Fruit fly (Drosophila melanogaster): ENCODE data around the gene Ag5r.

Ag5r gene

dm6 chrX:14749086-14749874, 37.1 kb downstream of the Ag5r start, which contains the start of gene NetB (continued):
- TF ChIP-seq Tbp (GFP tag; optimal IDR thresholded peaks at IDR 0.05) (no peak), fd3F (GFP tag; optimal IDR thresholded peaks at IDR 0.05) (no peak), CG6854 (GFP tag; optimal IDR thresholded peaks at IDR 0.05) (no peak), CG8388 (GFP tag; optimal IDR thresholded peaks at IDR 0.05) (no peak), CG1603 (tag; optimal IDR thresholded peaks at IDR 0.05) (peak; percentile 2), CG30403 (GFP tag; optimal IDR thresholded peaks at IDR 0.05) (no peak), da (GFP tag; optimal IDR thresholded peaks at IDR 0.05) (no peak), Poxn (GFP tag; IDR thresholded peaks at IDR 0.05) (no peak), CG30431 (GFP tag; optimal IDR thresholded peaks at IDR 0.05) (no peak), CG17359 (tag; optimal IDR thresholded peaks at IDR 0.05) (no peak), CG4617 (GFP tag; optimal IDR thresholded peaks at IDR 0.05; ENCODE audit: borderline replicate concordance) (no peak), CG17186 (GFP tag; optimal IDR thresholded peaks at IDR 0.05) (no peak), CG4404 (GFP tag; IDR thresholded peaks at IDR 0.05) (no peak), CG18619 (GFP tag; optimal IDR thresholded peaks at IDR 0.05) (no peak), hb (GFP tag; IDR thresholded peaks at IDR 0.05; ENCODE audit: partially characterized antibody) (no peak), CG14860 (GFP tag; IDR thresholded peaks at IDR 0.05; ENCODE audit: partially characterized antibody) (no peak), CG9876 (GFP tag; optimal IDR thresholded peaks at IDR 0.05) (no peak), dpn (GFP tag; optimal IDR thresholded peaks at IDR 0.05) (no peak), HLH4C (GFP tag; IDR thresholded peaks at IDR 0.05; ENCODE audit: partially characterized antibody) (0 out of 3 replicates have a peak, but pooled peaks have one; percentile 27), CG3838 (GFP tag; optimal IDR thresholded peaks at IDR 0.05) (no peak), E2f1 (GFP tag; IDR thresholded peaks at IDR 0.05) (no peak), sens (GFP tag) (peak; percentile 46), jigr1 (GFP tag; IDR thresholded peaks at IDR 0.05) (no peak), CG34224 (GFP tag; IDR thresholded peaks at IDR 0.05; ENCODE audit: partially characterized antibody) (no peak; the same call in 2 of the 3 replicates), CG13424 (tag; optimal IDR thresholded peaks at IDR 0.05) (no peak), tap (tag; optimal IDR thresholded peaks at IDR 0.05) (no peak), sr (GFP tag; IDR thresholded peaks at IDR 0.05) (no peak), CG2875 (GFP tag; optimal IDR thresholded peaks at IDR 0.05) (no peak), Hmr (GFP tag; optimal IDR thresholded peaks at IDR 0.05) (no peak), CG12391 (tag; optimal IDR thresholded peaks at IDR 0.05) (no peak), cato (GFP tag; optimal IDR thresholded peaks at IDR 0.05; ENCODE audit: borderline replicate concordance) (no peak), CG32767 (GFP tag; IDR thresholded peaks at IDR 0.05) (no peak), en (GFP tag; optimal IDR thresholded peaks at IDR 0.05) (no peak), CG4730 (GFP tag; IDR thresholded peaks at IDR 0.05) (no peak), CG1792 (GFP tag; optimal IDR thresholded peaks at IDR 0.05) (no peak), CG10431 (GFP tag; optimal IDR thresholded peaks at IDR 0.05) (no peak), ERR (GFP tag; optimal IDR thresholded peaks at IDR 0.05) (no peak), CG9437 (GFP tag; optimal IDR thresholded peaks at IDR 0.05) (no peak), CG6175 (GFP tag; IDR thresholded peaks at IDR 0.05) (no peak), CG12942 (GFP tag; optimal IDR thresholded peaks at IDR 0.05) (no peak), tll (GFP tag; optimal IDR thresholded peaks at IDR 0.05) (no peak), jing (GFP tag; optimal IDR thresholded peaks at IDR 0.05) (peak; percentile 42), Ptx1 (GFP tag; IDR thresholded peaks at IDR 0.05) (no peak), CG5245 (GFP tag; optimal IDR thresholded peaks at IDR 0.05) (no peak), sd (tag; optimal IDR thresholded peaks at IDR 0.05) (no peak), nom (GFP tag; optimal IDR thresholded peaks at IDR 0.05) (no peak), CG7357 (GFP tag; IDR thresholded peaks at IDR 0.05) (no peak), CG12744 (GFP tag; optimal IDR thresholded peaks at IDR 0.05) (no peak), TFAM (GFP tag; optimal IDR thresholded peaks at IDR 0.05) (no peak), ken (GFP tag; IDR thresholded peaks at IDR 0.05) (no peak)
